Fruit fly (Drosophila melanogaster): ENCODE measurements around the gene Pcmt.

dm6 chr3R:5562956-5563355 lies 8.8 kb upstream of the Pcmt start:
- TF ChIP-seq ttk (optimal IDR thresholded peaks at IDR 0.05): no peak
- TF ChIP-seq Sin3A (optimal IDR thresholded peaks at IDR 0.05): no peak
- no peak for TF ChIP-seq Myc (optimal IDR thresholded peaks at IDR 0.05)
- TF ChIP-seq h (optimal IDR thresholded peaks at IDR 0.05): no peak
